Fruit fly (Drosophila melanogaster): Measurements from ENCODE around the gene Karybeta3.

DNA sequence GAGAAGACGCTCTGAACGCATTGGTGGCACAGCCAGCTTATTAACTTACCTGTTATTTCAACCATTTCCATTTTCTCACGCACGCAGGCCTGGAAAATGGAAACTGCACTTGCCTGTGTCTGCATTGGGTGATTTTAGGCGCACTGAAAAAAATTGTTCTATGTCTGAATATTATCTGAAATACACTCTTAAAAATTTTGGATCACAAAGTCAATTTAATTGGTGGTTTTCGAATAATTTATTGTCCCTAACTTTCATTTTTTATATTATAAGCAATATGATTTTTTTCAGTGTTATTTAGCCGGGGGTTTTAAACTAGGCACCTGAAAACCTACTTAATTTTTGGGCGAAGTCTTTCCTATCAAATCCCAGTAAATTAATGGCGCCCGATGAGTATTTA is 14.1 kb downstream of the Karybeta3 start:
- no peak for TF ChIP-seq psq (optimal IDR thresholded peaks at IDR 0.05)
- no peak for TF ChIP-seq CG8478 (optimal IDR thresholded peaks at IDR 0.05)

Data from whole organism.